Worm (Caenorhabditis elegans) whole organism, L1 larva: Measurements from ENCODE around the gene T13C5.6.

ENCODE experiments used
- C04F5.9 ChIP-seq: sonication (generic microtip); optimal IDR thresholded peaks from 2 replicates; lab custom pipeline; 2016; ENCODE audit warnings: missing genetic modification characterization, missing compliant biosample characterization
- C16A3.4 ChIP-seq: fragments of 150-350 bp; optimal IDR thresholded peaks from 2 replicates; lab custom pipeline; 2014; ENCODE audit warnings: missing biosample characterization, missing genetic modification characterization
- C34B4.2 ChIP-seq: sonication (generic microtip); optimal IDR thresholded peaks from 2 replicates; lab custom pipeline; 2017; ENCODE audit warnings: mild to moderate bottlenecking, missing genetic modification characterization, missing compliant biosample characterization
- Y116A8C.19 ChIP-seq: sonication (generic microtip); optimal IDR thresholded peaks from 2 replicates; lab custom pipeline; 2016; ENCODE audit warnings: missing compliant biosample characterization, missing genetic modification characterization, borderline replicate concordance
- aha-1 ChIP-seq: fragments of 150-350 bp; optimal IDR thresholded peaks from 2 replicates; lab custom pipeline; 2014; ENCODE audit warnings: missing biosample characterization, missing genetic modification characterization
- aly-2 ChIP-seq: fragments of 150-350 bp; optimal IDR thresholded peaks from 2 replicates; lab custom pipeline; 2014; ENCODE audit warnings: missing biosample characterization, missing genetic modification characterization
- ceh-63 ChIP-seq: fragments of 200-800 bp; sonication (Bioruptor generic); optimal IDR thresholded peaks from 2 replicates; lab custom pipeline; 2018; ENCODE audit warnings: mild to moderate bottlenecking, missing genetic modification characterization, missing compliant biosample characterization
- ceh-88 ChIP-seq: fragments of 200-800 bp; sonication (Bioruptor generic); IDR thresholded peaks from 2 replicates; pipeline ENCODE4 v1.3.6; 2022; ENCODE audit warnings: missing genetic modification characterization, missing compliant biosample characterization
- ces-1 ChIP-seq: fragments of 150-350 bp; optimal IDR thresholded peaks from 2 replicates; lab custom pipeline; 2014; ENCODE audit warnings: missing biosample characterization, missing genetic modification reagents, missing genetic modification characterization
- dpl-1 ChIP-seq, 3 experiments: fragments of 150-350 bp in 2 of 3; sonication (generic microtip) in 1 of 3; optimal IDR thresholded peaks; 2 replicates each; lab custom pipeline; 2014 to 2017; ENCODE audit warnings: missing biosample characterization in 3 of 3, missing genetic modification characterization in 3 of 3, missing genetic modification reagents in 3 of 3
- dsc-1 ChIP-seq: sonication (generic microtip); optimal IDR thresholded peaks from 2 replicates; lab custom pipeline; 2016; ENCODE audit warnings: mild to moderate bottlenecking, missing genetic modification characterization, missing compliant biosample characterization
- efl-3 ChIP-seq: fragments of 200-800 bp; sonication (Bioruptor generic); optimal IDR thresholded peaks from 2 replicates; lab custom pipeline; 2018; ENCODE audit warnings: mild to moderate bottlenecking, missing genetic modification characterization, missing compliant biosample characterization
- egl-27 ChIP-seq, 2 experiments: fragments of 150-350 bp in 1 of 2; sonication (generic microtip); optimal IDR thresholded peaks; 3 replicates each; lab custom pipeline; 2017 to 2018; ENCODE audit warnings: missing biosample characterization in 2 of 2, missing genetic modification characterization in 2 of 2, missing genetic modification reagents in 2 of 2
- fkh-10 ChIP-seq: sonication (generic microtip); optimal IDR thresholded peaks from 2 replicates; lab custom pipeline; 2017; ENCODE audit warnings: missing biosample characterization, missing genetic modification reagents, missing genetic modification characterization
- fkh-4 ChIP-seq: sonication (generic microtip); optimal IDR thresholded peaks from 2 replicates; lab custom pipeline; 2016; ENCODE audit warnings: missing compliant biosample characterization, missing genetic modification characterization, borderline replicate concordance
- fkh-8 ChIP-seq: sonication (generic microtip); optimal IDR thresholded peaks from 2 replicates; lab custom pipeline; 2016; ENCODE audit warnings: mild to moderate bottlenecking, missing genetic modification characterization, missing compliant biosample characterization
- fos-1 ChIP-seq: fragments of 150-350 bp; optimal IDR thresholded peaks from 2 replicates; lab custom pipeline; 2014; ENCODE audit warnings: missing biosample characterization, missing genetic modification characterization
- grh-1 ChIP-seq: fragments of 200-800 bp; sonication (Bioruptor generic); IDR thresholded peaks from 2 replicates; pipeline ENCODE4 v1.3.6; 2022; ENCODE audit warnings: missing genetic modification reagents, missing genetic modification characterization, missing compliant biosample characterization
- hlh-17 ChIP-seq: fragments of 200-800 bp; sonication (Bioruptor generic); optimal IDR thresholded peaks from 2 replicates; lab custom pipeline; 2018; ENCODE audit warnings: missing genetic modification characterization, mild to moderate bottlenecking, missing compliant biosample characterization, moderate library complexity, borderline replicate concordance
- hlh-4 ChIP-seq: sonication (generic microtip); optimal IDR thresholded peaks from 2 replicates; lab custom pipeline; 2016; ENCODE audit warnings: mild to moderate bottlenecking, missing genetic modification characterization, missing compliant biosample characterization
- isw-1 ChIP-seq: fragments of 200-800 bp; sonication (Bioruptor generic); IDR thresholded peaks from 2 replicates; pipeline ENCODE4 v1.3.6; 2022; ENCODE audit warnings: missing genetic modification characterization, missing compliant biosample characterization
- lin-15B ChIP-seq: fragments of 150-350 bp; sonication (generic microtip); optimal IDR thresholded peaks from 3 replicates; lab custom pipeline; 2014; ENCODE audit warnings: missing biosample characterization, missing genetic modification characterization
- lin-39 ChIP-seq: fragments of 150-350 bp; optimal IDR thresholded peaks from 2 replicates; lab custom pipeline; 2014; ENCODE audit warnings: missing biosample characterization, missing genetic modification reagents, missing genetic modification characterization
- mdl-1 ChIP-seq, 2 experiments: fragments of 150-350 bp; optimal IDR thresholded peaks; 2 replicates each; lab custom pipeline; 2014 to 2017; ENCODE audit warnings: missing biosample characterization in 2 of 2, missing genetic modification characterization in 2 of 2, inconsistent platforms in 1 of 2
- mef-2 ChIP-seq: fragments of 150-350 bp; optimal IDR thresholded peaks from 2 replicates; lab custom pipeline; 2014; ENCODE audit warnings: missing biosample characterization, missing genetic modification characterization
- nhr-11 ChIP-seq: fragments of 150-350 bp; optimal IDR thresholded peaks from 2 replicates; lab custom pipeline; 2014; ENCODE audit warnings: missing biosample characterization, missing genetic modification characterization
- nhr-12 ChIP-seq: sonication (generic microtip); optimal IDR thresholded peaks from 2 replicates; lab custom pipeline; 2017; ENCODE audit warnings: missing biosample characterization, missing genetic modification characterization
- nhr-237 ChIP-seq: fragments of 150-350 bp; optimal IDR thresholded peaks from 2 replicates; lab custom pipeline; 2014; ENCODE audit warnings: missing biosample characterization, missing genetic modification characterization
- nhr-47 ChIP-seq: sonication (generic microtip); optimal IDR thresholded peaks from 2 replicates; lab custom pipeline; 2016; ENCODE audit warnings: mild to moderate bottlenecking, missing genetic modification characterization, moderate library complexity, missing compliant biosample characterization
- nhr-76 ChIP-seq: sonication (generic microtip); optimal IDR thresholded peaks from 2 replicates; lab custom pipeline; 2017; ENCODE audit warnings: missing biosample characterization, missing genetic modification characterization
- nhr-77 ChIP-seq: fragments of 150-350 bp; optimal IDR thresholded peaks from 2 replicates; lab custom pipeline; 2014; ENCODE audit warnings: missing biosample characterization, missing genetic modification characterization
- nhr-84 ChIP-seq: sonication (generic microtip); optimal IDR thresholded peaks from 2 replicates; lab custom pipeline; 2017; ENCODE audit warnings: missing biosample characterization, missing genetic modification characterization
- nhr-90 ChIP-seq: sonication (generic microtip); optimal IDR thresholded peaks from 2 replicates; lab custom pipeline; 2016; ENCODE audit warnings: mild to moderate bottlenecking, missing genetic modification characterization, missing compliant biosample characterization; ENCODE audit not compliant: poor library complexity
- pqm-1 ChIP-seq: sonication (generic microtip); optimal IDR thresholded peaks from 3 replicates; lab custom pipeline; 2017; ENCODE audit warnings: missing biosample characterization, missing genetic modification characterization
- skn-1 ChIP-seq: fragments of 150-350 bp; optimal IDR thresholded peaks from 2 replicates; lab custom pipeline; 2014; ENCODE audit warnings: missing biosample characterization, missing genetic modification characterization
- sox-4 ChIP-seq: sonication (generic microtip); optimal IDR thresholded peaks from 2 replicates; lab custom pipeline; 2016; ENCODE audit warnings: missing genetic modification characterization, missing compliant biosample characterization
- sptf-1 ChIP-seq: fragments of 150-350 bp; optimal IDR thresholded peaks from 2 replicates; lab custom pipeline; 2014; ENCODE audit warnings: missing biosample characterization, missing genetic modification characterization
- sup-37 ChIP-seq: fragments of 200-800 bp; sonication (Bioruptor generic); optimal IDR thresholded peaks from 2 replicates; lab custom pipeline; 2018; ENCODE audit warnings: mild to moderate bottlenecking, missing genetic modification characterization, missing compliant biosample characterization
- swsn-7 ChIP-seq: sonication (generic microtip); optimal IDR thresholded peaks from 2 replicates; lab custom pipeline; 2016; ENCODE audit warnings: missing genetic modification characterization, missing compliant biosample characterization
- tlp-1 ChIP-seq: fragments of 150-350 bp; optimal IDR thresholded peaks from 2 replicates; lab custom pipeline; 2014; ENCODE audit warnings: missing biosample characterization, missing genetic modification characterization
- unc-62 ChIP-seq: fragments of 150-350 bp; optimal IDR thresholded peaks from 2 replicates; lab custom pipeline; 2014; ENCODE audit warnings: missing biosample characterization, missing genetic modification reagents, missing genetic modification characterization
- unc-98 ChIP-seq: fragments of 200-800 bp; sonication (Bioruptor generic); IDR thresholded peaks from 2 replicates; pipeline ENCODE4 v1.3.6; 2022; ENCODE audit warnings: missing genetic modification characterization, missing compliant biosample characterization
- xbp-1 ChIP-seq: sonication (generic microtip); optimal IDR thresholded peaks from 2 replicates; lab custom pipeline; 2016; ENCODE audit warnings: missing genetic modification characterization, missing compliant biosample characterization
- zag-1 ChIP-seq: fragments of 150-350 bp; optimal IDR thresholded peaks from 2 replicates; lab custom pipeline; 2014; ENCODE audit warnings: missing biosample characterization, missing genetic modification characterization
- zip-4 ChIP-seq: fragments of 200-800 bp; sonication (Bioruptor generic); optimal IDR thresholded peaks from 2 replicates; lab custom pipeline; 2018; ENCODE audit warnings: mild to moderate bottlenecking, missing genetic modification characterization, moderate library complexity, missing compliant biosample characterization
- ztf-11 ChIP-seq, 2 experiments: sonication (generic microtip); optimal IDR thresholded peaks; 2 replicates each; lab custom pipeline; 2016 to 2017; ENCODE audit warnings: missing genetic modification characterization in 2 of 2, missing biosample characterization in 1 of 2, missing compliant biosample characterization in 1 of 2

The T13C5.6 gene

DNA sequence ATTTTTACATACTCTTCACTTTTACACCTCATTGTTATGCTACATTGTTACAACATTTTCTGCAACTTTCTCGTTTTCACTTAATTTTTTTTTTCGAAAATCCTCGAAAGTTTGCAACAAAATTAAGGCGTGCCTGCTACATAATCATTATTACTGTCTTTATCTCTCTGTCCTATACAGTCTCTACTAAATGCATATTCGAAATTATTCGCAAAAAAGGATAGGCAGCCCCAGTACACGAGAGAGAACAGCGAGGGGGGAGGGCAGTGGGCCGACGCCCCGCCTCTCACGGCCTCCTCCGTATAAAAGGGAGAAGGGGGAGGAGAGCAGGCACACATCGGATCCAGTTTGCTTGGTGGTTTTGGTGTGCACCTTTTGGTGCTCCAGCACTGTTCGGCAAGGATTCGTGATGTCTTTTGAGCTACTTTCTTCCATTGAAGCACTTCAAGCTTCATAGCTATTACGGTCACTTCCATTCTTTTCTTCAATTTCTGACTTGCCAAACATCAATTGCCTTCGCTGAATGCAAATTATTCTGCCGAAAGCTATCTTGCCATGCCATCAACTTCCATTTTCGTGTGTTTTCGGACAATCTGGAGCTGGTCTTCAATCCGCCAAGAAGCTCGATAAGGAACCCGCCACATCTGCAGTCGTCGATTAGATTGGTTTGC is 44.6 kb upstream of the T13C5.6 start (continued):
- TF ChIP-seq pqm-1 (tag; lab: Kevin White, UChicago) = no peak
- peak; percentile 66 for TF ChIP-seq dsc-1 (tag; lab: Kevin White, UChicago)
- no peak for TF ChIP-seq skn-1 (tag; lab: Kevin White, UChicago)
- TF ChIP-seq mdl-1 (tag; optimal IDR thresholded peaks at IDR 0.05; lab: Kevin White, UChicago) = peak in 1 of 2 experiments; percentile 34
- TF ChIP-seq nhr-77 (tag; lab: Kevin White, UChicago) = peak; percentile 20
- no peak for TF ChIP-seq ceh-63
- TF ChIP-seq sptf-1 (tag; lab: Kevin White, UChicago) = no peak
- peak; percentile 62 for TF ChIP-seq xbp-1 (tag; lab: Kevin White, UChicago)
- peak; percentile 17 for TF ChIP-seq sup-37 (GFP tag; lab: Kevin White, UChicago)
- no peak for TF ChIP-seq zag-1 (tag; lab: Kevin White, UChicago)
- TF ChIP-seq fkh-10 = no peak
- TF ChIP-seq aly-2 = peak; percentile 26
- TF ChIP-seq nhr-84 (tag; lab: Kevin White, UChicago) = no peak
- TF ChIP-seq tlp-1 (tag; lab: Kevin White, UChicago) = no peak
- TF ChIP-seq ztf-11 (tag; optimal IDR thresholded peaks at IDR 0.05; lab: Kevin White, UChicago) = peak in 1 of 2 experiments; percentile 43
- TF ChIP-seq ceh-88 (GFP tag; lab: Robert Waterston, UW) = peak; percentile 64
- TF ChIP-seq isw-1 (GFP tag; lab: Robert Waterston, UW) = no peak
- TF ChIP-seq nhr-11 (tag; lab: Kevin White, UChicago) = no peak
- peak; percentile 78 for TF ChIP-seq nhr-47 (tag; lab: Kevin White, UChicago)
- no peak for TF ChIP-seq egl-27 (tag; optimal IDR thresholded peaks at IDR 0.05; lab: Kevin White, UChicago)
- no peak for TF ChIP-seq nhr-76
- 0 out of 2 replicates have a peak, but pooled peaks have one; percentile 40 for TF ChIP-seq grh-1 (GFP tag; lab: Robert Waterston, UW)
- no peak for TF ChIP-seq lin-15B (tag; lab: Kevin White, UChicago)
- TF ChIP-seq swsn-7 (tag; lab: Kevin White, UChicago) = peak; percentile 49
- no peak for TF ChIP-seq C16A3.4 (tag; lab: Kevin White, UChicago)
- TF ChIP-seq ces-1 (GFP tag; lab: Kevin White, UChicago) = no peak
- no peak for TF ChIP-seq zip-4
- TF ChIP-seq lin-39 (tag; lab: Kevin White, UChicago) = no peak
- no peak for TF ChIP-seq fkh-4
- TF ChIP-seq C04F5.9 (tag; lab: Kevin White, UChicago) = no peak
- no peak for TF ChIP-seq mef-2 (tag; lab: Kevin White, UChicago)
- no peak for TF ChIP-seq C34B4.2 (tag; lab: Kevin White, UChicago)
- TF ChIP-seq aha-1 (tag; lab: Kevin White, UChicago) = no peak
- TF ChIP-seq efl-3 (GFP tag; lab: Kevin White, UChicago) = no peak
- no peak for TF ChIP-seq nhr-237 (tag; lab: Kevin White, UChicago)
- TF ChIP-seq dpl-1 (GFP tag; optimal IDR thresholded peaks at IDR 0.05; lab: Kevin White, UChicago) = no peak
- no peak for TF ChIP-seq hlh-4 (tag; lab: Kevin White, UChicago)
- TF ChIP-seq sox-4 (tag; lab: Kevin White, UChicago) = no peak
- peak; percentile 74 for TF ChIP-seq nhr-90 (tag; lab: Kevin White, UChicago)
- TF ChIP-seq unc-62 (GFP tag; lab: Kevin White, UChicago) = no peak
- TF ChIP-seq nhr-12 (tag; lab: Kevin White, UChicago) = no peak
- TF ChIP-seq fos-1 = peak; percentile 22
- no peak for TF ChIP-seq hlh-17 (GFP tag; lab: Kevin White, UChicago)
- TF ChIP-seq Y116A8C.19 (tag; lab: Kevin White, UChicago) = no peak
- no peak for TF ChIP-seq unc-98 (GFP tag; lab: Robert Waterston, UW)
- TF ChIP-seq fkh-8 = peak; percentile 52
- TF ChIP-seq, all 84 proteins: peak for 37
